Worm (Caenorhabditis elegans) whole organism, L4 larva: ENCODE results near the gene djr-1.1.

Experiments
- F10B5.3 ChIP-seq: sonication (generic microtip); optimal IDR thresholded peaks from 2 replicates; lab custom pipeline; 2016; ENCODE audit warnings: mild to moderate bottlenecking, missing genetic modification characterization, missing compliant biosample characterization
- F26F4.8 ChIP-seq: fragments of 200-800 bp; sonication (Bioruptor generic); conservative IDR thresholded peaks from 2 replicates; pipeline ENCODE4 v1.3.6; 2022; ENCODE audit warnings: missing genetic modification characterization, missing compliant biosample characterization
- F44E2.7 ChIP-seq: fragments of 200-800 bp; sonication (Bioruptor generic); IDR thresholded peaks from 2 replicates; pipeline ENCODE4 v2.1.2; 2022; ENCODE audit warnings: missing genetic modification characterization, missing compliant biosample characterization
- fos-1 ChIP-seq: fragments of 150-350 bp; optimal IDR thresholded peaks from 2 replicates; lab custom pipeline; 2014; ENCODE audit warnings: missing biosample characterization, missing genetic modification characterization
- lin-15B ChIP-seq: fragments of 150-350 bp; sonication (generic microtip); optimal IDR thresholded peaks from 3 replicates; lab custom pipeline; 2014; ENCODE audit warnings: missing biosample characterization, missing genetic modification characterization
- nhr-11 ChIP-seq: fragments of 150-350 bp; optimal IDR thresholded peaks from 2 replicates; lab custom pipeline; 2014; ENCODE audit warnings: missing biosample characterization, missing genetic modification characterization
- nhr-25 ChIP-seq: sonication (generic microtip); optimal IDR thresholded peaks from 2 replicates; lab custom pipeline; 2017; ENCODE audit warnings: missing genetic modification characterization, mild to moderate bottlenecking, missing compliant biosample characterization, antibody characterized with exemption, moderate library complexity, borderline replicate concordance; ENCODE audit not compliant: insufficient read depth
- nhr-28 ChIP-seq: fragments of 150-350 bp; optimal IDR thresholded peaks from 2 replicates; lab custom pipeline; 2014; ENCODE audit warnings: missing biosample characterization, missing genetic modification characterization

DNA sequence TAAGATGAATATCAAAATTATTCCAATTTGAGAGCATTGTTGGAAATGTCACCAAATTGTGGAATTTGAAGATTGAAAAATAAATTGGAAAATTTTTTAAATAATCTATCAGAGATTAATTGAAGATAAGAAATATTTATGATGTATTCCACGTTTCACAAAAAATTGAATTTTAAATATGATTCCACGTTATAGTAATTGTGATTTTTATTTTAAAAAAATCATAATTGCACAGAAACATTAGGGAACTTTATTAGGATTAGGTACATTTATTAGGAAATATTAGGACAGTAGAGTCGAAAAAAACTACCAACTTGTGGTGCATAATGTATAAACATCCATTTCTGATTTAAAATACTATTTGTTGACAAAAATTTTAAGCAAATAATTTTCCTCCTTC, 4.2 kb downstream of the djr-1.1 start, which contains the start of gene B0432.11:
- TF ChIP-seq nhr-11 (tag; lab: Kevin White, UChicago), result no peak
- TF ChIP-seq nhr-25 (tag; lab: Kevin White, UChicago), result no peak
- TF ChIP-seq F44E2.7 (GFP tag; lab: Robert Waterston, UW), result no peak
- no peak for TF ChIP-seq F10B5.3
- TF ChIP-seq lin-15B (tag; lab: Kevin White, UChicago), result no peak
- no peak for TF ChIP-seq fos-1
- TF ChIP-seq F26F4.8 (GFP tag; lab: Robert Waterston, UW), result no peak
- no peak for TF ChIP-seq nhr-28
